Worm (Caenorhabditis elegans): ENCODE results near the gene str-64.

ce11 chrV:3318975-3319374 is 35.9 kb downstream of the str-64 start, which contains the start of gene F35F10.13:
- TF ChIP-seq him-1 (tag; optimal IDR thresholded peaks at IDR 0.05), result no peak
- no peak for TF ChIP-seq W03F9.2 (tag; optimal IDR thresholded peaks at IDR 0.05)
- TF ChIP-seq dao-5 (tag; optimal IDR thresholded peaks at IDR 0.05), result no peak
